Worm (Caenorhabditis elegans): Measurements from ENCODE around the gene gen-1.

ce11 chrIII:6278301-6278827, 30.4 kb upstream of the gen-1 start, which contains the start of gene C18F10.7:
- no peak for TF ChIP-seq skn-1 (tag; optimal IDR thresholded peaks at IDR 0.05)
- peak; percentile 2 for TF ChIP-seq R02D3.7 (tag; optimal IDR thresholded peaks at IDR 0.05)
- TF ChIP-seq ceh-16 (tag; optimal IDR thresholded peaks at IDR 0.05), result no peak
- no peak for TF ChIP-seq nhr-77 (tag; optimal IDR thresholded peaks at IDR 0.05)
- no peak for TF ChIP-seq ama-1 (optimal IDR thresholded peaks at IDR 0.05)
